Worm (Caenorhabditis elegans) whole organism, young adult: ENCODE results near the gene Y38E10A.3.

Source experiments
- B0261.1 ChIP-seq: sonication (generic microtip); optimal IDR thresholded peaks from 2 replicates; lab custom pipeline; 2016; ENCODE audit warnings: mild to moderate bottlenecking, missing genetic modification characterization, moderate library complexity, missing compliant biosample characterization
- D2030.7 ChIP-seq: fragments of 200-800 bp; sonication (Bioruptor generic); IDR thresholded peaks from 2 replicates; pipeline ENCODE4 v1.3.6; 2022; ENCODE audit warnings: missing genetic modification reagents, missing genetic modification characterization, missing compliant biosample characterization
- F49E8.2 ChIP-seq: sonication (generic microtip); optimal IDR thresholded peaks from 3 replicates; lab custom pipeline; 2017; ENCODE audit warnings: missing genetic modification characterization, mild to moderate bottlenecking, missing compliant biosample characterization, antibody characterized with exemption, moderate library complexity; ENCODE audit not compliant: insufficient read depth
- F55B11.4 ChIP-seq: sonication (generic microtip); optimal IDR thresholded peaks from 2 replicates; lab custom pipeline; 2016; ENCODE audit warnings: missing compliant biosample characterization, missing genetic modification characterization, borderline replicate concordance; ENCODE audit not compliant: insufficient read depth
- K12H6.12 ChIP-seq: fragments of 200-800 bp; sonication (Bioruptor generic); optimal IDR thresholded peaks from 2 replicates; lab custom pipeline; 2018; ENCODE audit warnings: mild to moderate bottlenecking, missing genetic modification characterization, missing compliant biosample characterization
- Y95B8A.8 ChIP-seq: fragments of 200-800 bp; sonication (Bioruptor generic); IDR thresholded peaks from 2 replicates; pipeline ENCODE4 v1.3.6; 2022; ENCODE audit warnings: missing genetic modification reagents, missing genetic modification characterization, missing compliant biosample characterization
- ama-1 ChIP-seq, 3 experiments: fragments of 150-350 bp in 1 of 3; sonication (generic microtip) in 2 of 3; optimal IDR thresholded peaks; 2 replicates each; lab custom pipeline; 2014 to 2018; ENCODE audit warnings: missing biosample characterization in 2 of 3, missing genetic modification characterization in 2 of 3, missing genetic modification reagents in 2 of 3
- atf-7 ChIP-seq: sonication (generic microtip); optimal IDR thresholded peaks from 2 replicates; lab custom pipeline; 2017; ENCODE audit warnings: mild to moderate bottlenecking, missing genetic modification characterization, missing compliant biosample characterization
- athp-1 ChIP-seq: sonication (generic microtip); optimal IDR thresholded peaks from 2 replicates; lab custom pipeline; 2017; ENCODE audit warnings: mild to moderate bottlenecking, missing genetic modification characterization, missing compliant biosample characterization
- ceh-58 ChIP-seq: fragments of 200-800 bp; sonication (Bioruptor generic); IDR thresholded peaks from 2 replicates; pipeline ENCODE4 v1.3.6; 2022; ENCODE audit warnings: missing genetic modification characterization, missing compliant biosample characterization
- dox-1 ChIP-seq: fragments of 200-800 bp; sonication (Bioruptor generic); IDR thresholded peaks from 2 replicates; pipeline ENCODE4 v1.3.6; 2022; ENCODE audit warnings: missing genetic modification reagents, missing genetic modification characterization, missing compliant biosample characterization
- egl-44 ChIP-seq: fragments of 200-800 bp; sonication (Bioruptor generic); IDR thresholded peaks from 2 replicates; pipeline ENCODE4 v1.3.6; 2022; ENCODE audit warnings: missing genetic modification reagents, missing genetic modification characterization, missing compliant biosample characterization
- egrh-3 ChIP-seq: fragments of 200-800 bp; sonication (Bioruptor generic); IDR thresholded peaks from 2 replicates; pipeline ENCODE4 v1.3.6; 2022; ENCODE audit warnings: missing genetic modification reagents, missing genetic modification characterization, missing compliant biosample characterization
- gei-17 ChIP-seq: fragments of 200-800 bp; sonication (Bioruptor generic); optimal IDR thresholded peaks from 2 replicates; lab custom pipeline; 2018; ENCODE audit warnings: mild to moderate bottlenecking, missing genetic modification characterization, missing compliant biosample characterization
- hmg-1.2 ChIP-seq: fragments of 200-800 bp; sonication (Bioruptor generic); IDR thresholded peaks from 2 replicates; pipeline ENCODE4 v1.3.6; 2022; ENCODE audit warnings: missing genetic modification reagents, missing genetic modification characterization, missing compliant biosample characterization
- lir-1 ChIP-seq: fragments of 200-800 bp; sonication (Bioruptor generic); conservative IDR thresholded peaks from 2 replicates; pipeline ENCODE4 v1.3.6; 2022; ENCODE audit warnings: missing genetic modification reagents, missing genetic modification characterization, missing compliant biosample characterization
- lsy-27 ChIP-seq: sonication (generic microtip); optimal IDR thresholded peaks from 2 replicates; lab custom pipeline; 2017; ENCODE audit warnings: missing genetic modification characterization, mild to moderate bottlenecking, missing compliant biosample characterization, antibody characterized with exemption, missing genotype, borderline replicate concordance; ENCODE audit not compliant: insufficient read depth
- madf-3 ChIP-seq: fragments of 200-800 bp; sonication (Bioruptor generic); IDR thresholded peaks from 2 replicates; pipeline ENCODE4 v1.3.6; 2022; ENCODE audit warnings: missing genetic modification reagents, missing genetic modification characterization, missing compliant biosample characterization
- madf-6 ChIP-seq: fragments of 200-800 bp; sonication (Bioruptor generic); IDR thresholded peaks from 2 replicates; pipeline ENCODE4 v1.3.6; 2022; ENCODE audit warnings: missing genetic modification reagents, missing genetic modification characterization, missing compliant biosample characterization
- repo-1 ChIP-seq: sonication (generic microtip); optimal IDR thresholded peaks from 2 replicates; lab custom pipeline; 2017; ENCODE audit warnings: mild to moderate bottlenecking, missing genetic modification characterization, missing compliant biosample characterization
- sdz-38 ChIP-seq: sonication (generic microtip); optimal IDR thresholded peaks from 2 replicates; lab custom pipeline; 2016; ENCODE audit warnings: missing genotype, missing genetic modification characterization, missing compliant biosample characterization
- sptf-2 ChIP-seq: fragments of 200-800 bp; sonication (Bioruptor generic); optimal IDR thresholded peaks from 2 replicates; lab custom pipeline; 2018; ENCODE audit warnings: mild to moderate bottlenecking, missing genetic modification characterization, missing compliant biosample characterization

The Y38E10A.3 gene

DNA sequence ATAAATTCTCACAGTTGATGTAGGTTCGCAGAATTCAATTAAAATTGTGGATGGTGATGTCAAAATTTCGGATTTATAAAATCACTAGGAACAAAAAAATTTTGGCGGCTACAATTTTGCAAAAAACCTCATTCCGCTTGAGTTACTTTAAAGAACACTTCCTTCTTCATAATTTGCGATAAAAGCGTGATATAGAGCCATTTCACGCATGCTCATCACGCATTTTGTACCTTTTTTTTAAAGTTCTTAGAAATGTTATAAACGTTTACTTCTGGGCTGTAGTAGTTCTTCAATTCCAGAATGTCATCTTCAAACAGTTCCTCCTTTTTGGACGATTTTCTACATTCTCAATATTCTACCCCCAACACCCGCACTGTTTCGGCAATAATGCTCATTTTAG is 46.6 kb downstream of the Y38E10A.3 start, which contains the start of gene srx-119 (continued):
- TF ChIP-seq ama-1 (optimal IDR thresholded peaks at IDR 0.05; lab: Kevin White, UChicago) (no peak), ama-1 (GFP tag; optimal IDR thresholded peaks at IDR 0.05; lab: Kevin White, UChicago) (no peak), madf-3 (GFP tag; lab: Robert Waterston, UW) (no peak)

DNA sequence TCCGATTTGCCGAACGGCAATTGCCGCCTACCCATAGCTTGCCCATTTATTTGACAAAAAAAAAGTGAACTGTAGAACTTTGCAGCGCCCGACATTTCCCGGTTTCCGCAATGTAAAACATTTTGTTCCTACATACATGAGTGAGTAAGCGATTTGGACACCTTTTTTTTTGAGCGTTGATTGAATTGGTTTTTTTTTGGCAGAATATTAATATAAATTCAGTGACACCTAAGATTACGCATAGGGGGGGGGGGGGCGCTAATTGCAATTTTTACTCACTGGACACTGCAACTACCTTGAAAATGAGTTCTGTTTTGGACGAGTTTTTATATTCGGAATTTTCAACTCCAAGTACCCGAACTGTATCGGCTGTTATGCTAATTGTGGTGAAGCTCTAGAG is 49.0 kb downstream of the Y38E10A.3 start, which contains the start of gene srx-118:
TSS of gene srx-118 (plus strand) at position 301 of the 400 bp plus-strand sequence.
- TF ChIP-seq ceh-58 (no peak), atf-7 (no peak), Y95B8A.8 (GFP tag; lab: Robert Waterston, UW) (no peak), F55B11.4 (tag; lab: Kevin White, UChicago) (no peak), egl-44 (GFP tag; lab: Robert Waterston, UW) (no peak), sptf-2 (GFP tag; lab: Kevin White, UChicago) (no peak), gei-17 (GFP tag; lab: Kevin White, UChicago) (no peak), F49E8.2 (tag; lab: Kevin White, UChicago) (no peak), repo-1 (tag; lab: Kevin White, UChicago) (no peak), athp-1 (tag; lab: Kevin White, UChicago) (no peak), sdz-38 (tag; lab: Kevin White, UChicago) (no peak), D2030.7 (GFP tag; lab: Robert Waterston, UW) (no peak), B0261.1 (no peak), madf-6 (GFP tag; lab: Robert Waterston, UW) (no peak), lir-1 (GFP tag; lab: Robert Waterston, UW) (no peak), egrh-3 (GFP tag; lab: Robert Waterston, UW) (no peak), K12H6.12 (tag; lab: Kevin White, UChicago) (no peak), hmg-1.2 (GFP tag; lab: Robert Waterston, UW) (no peak), lsy-27 (tag; lab: Kevin White, UChicago) (no peak), dox-1 (GFP tag; lab: Robert Waterston, UW) (no peak)
- TF ChIP-seq, all 124 proteins: peak for 0
